Worm (Caenorhabditis elegans) whole organism, midembryonic: ENCODE results near the gene srt-54.

ENCODE experiments used
- T22C8.4 ChIP-seq: fragments of 200-800 bp; sonication (Bioruptor generic); IDR thresholded peaks from 2 replicates; pipeline ENCODE4 v1.3.6; 2022; ENCODE audit warnings: missing genetic modification characterization, missing compliant biosample characterization
- cog-1 ChIP-seq: sonication (generic microtip); optimal IDR thresholded peaks from 2 replicates; lab custom pipeline; 2016; ENCODE audit warnings: missing genetic modification characterization, missing compliant biosample characterization
- flt-1 ChIP-seq: fragments of 200-800 bp; sonication (Bioruptor generic); IDR thresholded peaks from 2 replicates; pipeline ENCODE4 v1.3.6; 2022; ENCODE audit warnings: missing genetic modification characterization, missing compliant biosample characterization
- klf-2 ChIP-seq: fragments of 200-800 bp; sonication (Bioruptor generic); conservative IDR thresholded peaks from 2 replicates; pipeline ENCODE4 v1.3.6; 2022; ENCODE audit warnings: missing genetic modification reagents, missing genetic modification characterization, missing compliant biosample characterization
- med-1 ChIP-seq: sonication (generic microtip); optimal IDR thresholded peaks from 2 replicates; lab custom pipeline; 2017; ENCODE audit warnings: missing genetic modification characterization, mild to moderate bottlenecking, missing compliant biosample characterization, antibody characterized with exemption, missing genetic modification reagents; ENCODE audit not compliant: insufficient read depth
- ref-1 ChIP-seq: fragments of 200-800 bp; sonication (Bioruptor generic); conservative IDR thresholded peaks from 2 replicates; pipeline ENCODE4 v1.3.6; 2022; ENCODE audit warnings: missing genetic modification reagents, missing genetic modification characterization, missing compliant biosample characterization
- tab-1 ChIP-seq: fragments of 200-800 bp; sonication (Bioruptor generic); IDR thresholded peaks from 2 replicates; pipeline ENCODE4 v1.3.6; 2022; ENCODE audit warnings: missing genetic modification characterization, missing compliant biosample characterization
- ztf-23 ChIP-seq: fragments of 200-800 bp; sonication (Bioruptor generic); IDR thresholded peaks from 2 replicates; pipeline ENCODE4 v1.3.6; 2022; ENCODE audit warnings: missing genetic modification reagents, missing genetic modification characterization, missing compliant biosample characterization
- ztf-29 ChIP-seq: fragments of 200-800 bp; sonication (Bioruptor generic); IDR thresholded peaks from 2 replicates; pipeline ENCODE4 v1.3.6; 2022; ENCODE audit warnings: missing genetic modification reagents, missing genetic modification characterization, missing compliant biosample characterization

srt-54 gene

ce11 chrII:116916-117315 lies at the start of gene srt-54:
Gene srt-54 (plus strand): TSS chrII:117216.
- no peak for TF ChIP-seq ref-1
- TF ChIP-seq ztf-29 (GFP tag; lab: Robert Waterston, UW), result no peak
- no peak for TF ChIP-seq cog-1
- no peak for TF ChIP-seq flt-1 (GFP tag; lab: Robert Waterston, UW)
- no peak for TF ChIP-seq med-1 (GFP tag; lab: Kevin White, UChicago)
- TF ChIP-seq ztf-23 (GFP tag; lab: Robert Waterston, UW), result no peak
- no peak for TF ChIP-seq T22C8.4 (GFP tag; lab: Robert Waterston, UW)
- no peak for TF ChIP-seq tab-1
- TF ChIP-seq klf-2 (GFP tag; lab: Robert Waterston, UW), result no peak

ce11 chrII:67663-68062 lies 49.4 kb upstream of the srt-54 start:
- TF ChIP-seq flt-1 (GFP tag; lab: Robert Waterston, UW) (no peak), ztf-29 (GFP tag; lab: Robert Waterston, UW) (no peak), med-1 (GFP tag; lab: Kevin White, UChicago) (no peak), ztf-23 (GFP tag; lab: Robert Waterston, UW) (no peak), tab-1 (no peak), klf-2 (GFP tag; lab: Robert Waterston, UW) (no peak), ref-1 (no peak), T22C8.4 (GFP tag; lab: Robert Waterston, UW) (no peak), cog-1 (no peak)

- TF ChIP-seq T22C8.4 (GFP tag; lab: Robert Waterston, UW), result no peak
- TF ChIP-seq med-1 (GFP tag; lab: Kevin White, UChicago), result no peak
- no peak for TF ChIP-seq ztf-23 (GFP tag; lab: Robert Waterston, UW)
- no peak for TF ChIP-seq flt-1 (GFP tag; lab: Robert Waterston, UW)
- no peak for TF ChIP-seq tab-1
- no peak for TF ChIP-seq cog-1
- no peak for TF ChIP-seq klf-2 (GFP tag; lab: Robert Waterston, UW)
- no peak for TF ChIP-seq ztf-29 (GFP tag; lab: Robert Waterston, UW)
- no peak for TF ChIP-seq ref-1
Observed at ce11 chrII:68757-69156, 48.3 kb upstream of the srt-54 start.

ce11 chrII:69354-69753 lies 47.7 kb upstream of the srt-54 start, which contains the start of gene egl-26:
Gene egl-26 (plus strand): TSS chrII:69654.
- no peak for TF ChIP-seq ztf-29 (GFP tag; lab: Robert Waterston, UW)
- TF ChIP-seq med-1 (GFP tag; lab: Kevin White, UChicago), result no peak
- TF ChIP-seq T22C8.4 (GFP tag; lab: Robert Waterston, UW), result no peak
- no peak for TF ChIP-seq ztf-23 (GFP tag; lab: Robert Waterston, UW)
- no peak for TF ChIP-seq flt-1 (GFP tag; lab: Robert Waterston, UW)
- TF ChIP-seq cog-1, result no peak
- TF ChIP-seq tab-1, result no peak
- no peak for TF ChIP-seq ref-1
- TF ChIP-seq klf-2 (GFP tag; lab: Robert Waterston, UW), result no peak

- TF ChIP-seq klf-2 (GFP tag; lab: Robert Waterston, UW) (no peak), ztf-29 (GFP tag; lab: Robert Waterston, UW) (no peak), med-1 (GFP tag; lab: Kevin White, UChicago) (no peak), ref-1 (no peak), tab-1 (no peak), cog-1 (no peak), ztf-23 (GFP tag; lab: Robert Waterston, UW) (no peak)
Observed at ce11 chrII:73329-73728, 43.7 kb upstream of the srt-54 start.

- no peak for TF ChIP-seq flt-1 (GFP tag; lab: Robert Waterston, UW)
- no peak for TF ChIP-seq ref-1
- TF ChIP-seq med-1 (GFP tag; lab: Kevin White, UChicago), result no peak
- TF ChIP-seq cog-1, result no peak
- TF ChIP-seq ztf-23 (GFP tag; lab: Robert Waterston, UW), result no peak
- no peak for TF ChIP-seq T22C8.4 (GFP tag; lab: Robert Waterston, UW)
Observed at ce11 chrII:73892-74291, 43.1 kb upstream of the srt-54 start.

- TF ChIP-seq cog-1 (no peak), ztf-29 (GFP tag; lab: Robert Waterston, UW) (no peak), ref-1 (no peak), tab-1 (no peak), flt-1 (GFP tag; lab: Robert Waterston, UW) (no peak)
Observed at ce11 chrII:75831-76230, 41.2 kb upstream of the srt-54 start.

- TF ChIP-seq ztf-23 (GFP tag; lab: Robert Waterston, UW) (no peak), klf-2 (GFP tag; lab: Robert Waterston, UW) (no peak), ztf-29 (GFP tag; lab: Robert Waterston, UW) (no peak), ref-1 (no peak), tab-1 (no peak), T22C8.4 (GFP tag; lab: Robert Waterston, UW) (no peak), med-1 (GFP tag; lab: Kevin White, UChicago) (no peak), flt-1 (GFP tag; lab: Robert Waterston, UW) (no peak), cog-1 (no peak)
Observed at ce11 chrII:76662-77061, 40.4 kb upstream of the srt-54 start.

- no peak for TF ChIP-seq tab-1
- TF ChIP-seq ztf-29 (GFP tag; lab: Robert Waterston, UW), result no peak
- no peak for TF ChIP-seq T22C8.4 (GFP tag; lab: Robert Waterston, UW)
- no peak for TF ChIP-seq klf-2 (GFP tag; lab: Robert Waterston, UW)
- no peak for TF ChIP-seq cog-1
Observed at ce11 chrII:79166-79565, 37.9 kb upstream of the srt-54 start, which contains the start of gene C23H3.9. Gene C23H3.9 (minus strand): TSS chrII:79266.

ce11 chrII:84134-84533 lies 32.9 kb upstream of the srt-54 start, which contains the start of gene C50D2.6:
Gene C50D2.6 (plus strand): TSS chrII:84434.
- no peak for TF ChIP-seq tab-1
- TF ChIP-seq med-1 (GFP tag; lab: Kevin White, UChicago), result no peak
- TF ChIP-seq cog-1, result no peak
- TF ChIP-seq ztf-23 (GFP tag; lab: Robert Waterston, UW), result no peak
- TF ChIP-seq klf-2 (GFP tag; lab: Robert Waterston, UW), result no peak
- no peak for TF ChIP-seq ztf-29 (GFP tag; lab: Robert Waterston, UW)
- TF ChIP-seq flt-1 (GFP tag; lab: Robert Waterston, UW), result no peak
- no peak for TF ChIP-seq T22C8.4 (GFP tag; lab: Robert Waterston, UW)
- no peak for TF ChIP-seq ref-1
